Worm (Caenorhabditis elegans) whole organism, L4/young adult: Measurements from ENCODE around the gene lido-5.

ENCODE experiments used
- W03F9.2 ChIP-seq: fragments of 150-350 bp; optimal IDR thresholded peaks from 2 replicates; lab custom pipeline; 2014; ENCODE audit warnings: missing biosample characterization, missing genetic modification characterization
- him-1 ChIP-seq: sonication (generic microtip); optimal IDR thresholded peaks from 2 replicates; lab custom pipeline; 2016; ENCODE audit warnings: missing genotype, missing genetic modification reagents, missing genetic modification characterization, missing compliant biosample characterization

DNA sequence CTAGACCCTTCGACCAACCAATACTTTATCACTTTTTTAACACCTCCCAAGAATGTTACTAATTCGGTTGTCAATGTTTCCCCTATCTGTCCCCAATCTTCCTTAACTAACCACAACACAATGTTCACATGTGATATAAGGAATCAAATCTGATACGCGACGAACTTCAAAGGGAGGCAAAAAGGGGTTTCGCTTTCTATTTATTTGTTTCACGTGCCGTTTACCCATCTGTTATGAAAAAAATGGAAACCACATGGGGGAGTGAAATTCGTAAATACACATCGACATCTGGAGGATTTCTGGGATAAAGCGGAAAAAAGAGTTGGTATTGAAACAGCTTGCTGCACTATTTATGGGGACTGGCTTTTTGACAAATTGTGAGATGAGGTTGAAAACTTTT lies 48.3 kb downstream of the lido-5 start:
- no peak for TF ChIP-seq W03F9.2 (tag; lab: Kevin White, UChicago)
- TF ChIP-seq him-1 (tag; lab: Kevin White, UChicago) = no peak
